Fruit fly (Drosophila melanogaster): Measurements from ENCODE around the gene PTPMT1.

DNA sequence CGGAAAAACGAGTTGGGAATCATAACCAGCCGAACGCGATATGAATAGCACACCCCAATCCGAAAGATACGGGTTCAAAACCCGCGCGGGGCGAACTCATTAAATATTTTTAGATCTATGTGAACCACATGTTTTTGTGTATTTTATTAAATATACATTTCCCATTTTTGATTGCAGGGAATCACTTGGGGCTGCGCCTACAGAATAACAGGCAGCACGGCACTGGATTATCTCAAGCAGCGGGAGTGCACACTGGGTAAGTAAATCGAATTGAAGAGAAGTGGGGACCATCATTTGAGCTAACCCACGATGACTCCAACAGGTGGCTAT lies 27.7 kb upstream of the PTPMT1 start:
- TF ChIP-seq pan (optimal IDR thresholded peaks at IDR 0.05) (no peak), usp (GFP tag; optimal IDR thresholded peaks at IDR 0.05) (no peak), Dll (optimal IDR thresholded peaks at IDR 0.05) (no peak)

Data from whole organism.